Fruit fly (Drosophila melanogaster) Kc167 (cell line): Measurements from ENCODE around the gene eIF4E1.

ENCODE experiments used
- Myc ChIP-seq: fragments of >200 bp; optimal IDR thresholded peaks from 2 replicates; lab custom pipeline; 2017; ENCODE audit warnings: missing external identifiers
- Sin3A ChIP-seq: fragments of >200 bp; optimal IDR thresholded peaks from 2 replicates; lab custom pipeline; 2018; ENCODE audit warnings: missing external identifiers
- h ChIP-seq: fragments of >200 bp; optimal IDR thresholded peaks from 3 replicates; lab custom pipeline; 2018; ENCODE audit warnings: missing external identifiers
- insv ChIP-seq: fragments of >200 bp; optimal IDR thresholded peaks from 3 replicates; lab custom pipeline; 2018; ENCODE audit warnings: missing external identifiers
- psq ChIP-seq: fragments of >200 bp; optimal IDR thresholded peaks from 2 replicates; lab custom pipeline; 2017; ENCODE audit warnings: missing external identifiers
- ttk ChIP-seq: sonication (Bioruptor generic); optimal IDR thresholded peaks from 2 replicates; lab custom pipeline; 2017; ENCODE audit warnings: missing external identifiers

The eIF4E1 gene

DNA sequence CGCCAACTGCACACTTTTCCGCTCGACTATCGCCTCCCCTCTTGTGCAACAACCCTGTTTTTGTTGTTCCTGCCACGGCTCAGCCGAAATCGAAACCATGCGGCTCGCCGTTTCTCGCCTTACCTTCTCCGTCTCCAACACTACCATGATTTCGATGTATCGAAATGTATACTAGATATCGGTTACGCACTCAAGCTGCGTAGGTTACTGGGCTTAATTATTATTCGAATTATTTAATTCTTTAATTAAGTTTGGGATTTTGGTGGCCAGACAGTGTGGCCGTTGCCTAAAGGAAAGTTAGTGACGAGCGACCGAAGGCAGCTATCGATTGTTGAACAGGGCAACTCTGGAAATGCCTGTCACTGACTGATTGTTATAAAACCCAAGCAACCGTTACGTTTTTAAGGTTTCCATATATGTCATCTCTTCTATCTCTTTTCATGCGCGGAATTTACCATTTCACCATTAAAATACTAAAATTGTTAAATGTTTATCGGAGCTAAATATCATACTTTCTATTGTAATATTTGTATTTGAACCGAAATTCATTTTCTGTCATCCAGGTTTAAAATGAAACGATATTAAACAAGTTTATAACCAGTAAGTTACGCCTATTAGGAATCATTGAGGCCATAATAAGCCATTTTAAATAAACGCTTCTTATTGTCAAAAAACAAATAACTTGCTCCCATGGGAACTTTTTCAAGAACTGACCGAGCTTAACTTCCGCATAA is at the start of gene eIF4E1:
Gene eIF4E1 (minus strand): TSS at position 304 of the 734 bp plus-strand sequence.
- TF ChIP-seq ttk (lab: Kevin White, UChicago) = no peak
- no peak for TF ChIP-seq insv (lab: Kevin White, UChicago)
- TF ChIP-seq Myc (lab: Kevin White, UChicago) = no peak
- no peak for TF ChIP-seq Sin3A (lab: Kevin White, UChicago)
- no peak for TF ChIP-seq psq (lab: Kevin White, UChicago)
- no peak for TF ChIP-seq h (lab: Kevin White, UChicago)

DNA sequence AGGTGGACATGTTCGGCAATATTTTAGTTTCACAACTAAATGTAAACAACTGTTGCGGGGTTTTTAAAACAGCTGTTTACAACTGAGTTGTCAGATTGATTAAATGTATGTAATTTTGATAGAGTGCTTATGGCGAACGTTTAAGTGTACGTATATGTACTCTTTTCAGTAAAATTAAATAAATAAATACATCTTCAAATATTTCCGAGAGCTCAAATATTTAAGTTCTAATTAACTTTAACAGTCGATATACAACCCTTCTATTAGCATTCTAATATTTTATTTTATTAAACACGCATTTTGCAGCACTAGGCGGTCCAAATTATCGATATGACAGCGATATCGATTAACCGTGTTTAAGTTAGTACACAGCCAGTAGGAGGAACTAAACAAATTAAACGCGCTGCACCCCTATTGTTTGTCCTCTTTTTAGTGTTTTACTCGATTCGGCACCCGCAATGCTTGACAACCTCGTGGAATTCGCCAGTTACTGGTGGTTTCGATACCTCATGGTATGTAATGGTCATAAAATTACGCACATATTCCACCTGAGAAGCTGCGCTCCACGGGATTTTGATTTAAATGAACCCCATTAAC is 49.4 kb upstream of the eIF4E1 start, which contains the start of the genes CG3448 and ghi:
Gene CG3448 (minus strand): TSS at position 51 of the 597 bp plus-strand sequence.
Gene ghi (plus strand): TSS at position 355 of the 597 bp plus-strand sequence.
- TF ChIP-seq psq (lab: Kevin White, UChicago) (no peak), h (lab: Kevin White, UChicago) (no peak), insv (lab: Kevin White, UChicago) (no peak), Sin3A (lab: Kevin White, UChicago) (no peak)

DNA sequence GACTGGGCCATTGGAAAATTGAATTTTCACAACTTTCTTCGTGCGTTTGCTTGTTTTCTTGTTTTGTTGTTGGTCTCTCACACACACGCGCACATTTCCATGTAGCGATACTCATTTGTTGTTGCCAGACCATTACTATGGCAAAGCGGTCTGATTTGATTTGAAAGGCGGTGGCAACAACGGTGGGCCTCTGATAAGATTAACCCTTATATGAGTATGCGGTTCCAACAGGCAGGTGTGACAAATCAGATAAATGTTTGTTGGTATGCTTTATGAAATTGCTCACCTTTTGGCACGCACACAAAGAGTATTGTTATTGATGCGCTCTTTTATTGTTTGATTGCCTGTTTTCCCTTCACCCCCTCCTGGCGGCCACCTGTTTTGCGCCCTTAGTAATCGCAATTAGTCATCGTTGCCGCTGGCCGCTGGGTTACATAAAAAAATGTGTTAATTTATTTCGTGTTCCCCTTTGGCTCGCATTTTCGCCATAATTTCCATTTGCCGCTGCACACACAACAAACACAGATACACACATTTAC is 45.0 kb upstream of the eIF4E1 start:
- TF ChIP-seq insv (lab: Kevin White, UChicago) (no peak), psq (lab: Kevin White, UChicago) (no peak), h (lab: Kevin White, UChicago) (no peak), Myc (lab: Kevin White, UChicago) (no peak), ttk (lab: Kevin White, UChicago) (no peak), Sin3A (lab: Kevin White, UChicago) (no peak)

DNA sequence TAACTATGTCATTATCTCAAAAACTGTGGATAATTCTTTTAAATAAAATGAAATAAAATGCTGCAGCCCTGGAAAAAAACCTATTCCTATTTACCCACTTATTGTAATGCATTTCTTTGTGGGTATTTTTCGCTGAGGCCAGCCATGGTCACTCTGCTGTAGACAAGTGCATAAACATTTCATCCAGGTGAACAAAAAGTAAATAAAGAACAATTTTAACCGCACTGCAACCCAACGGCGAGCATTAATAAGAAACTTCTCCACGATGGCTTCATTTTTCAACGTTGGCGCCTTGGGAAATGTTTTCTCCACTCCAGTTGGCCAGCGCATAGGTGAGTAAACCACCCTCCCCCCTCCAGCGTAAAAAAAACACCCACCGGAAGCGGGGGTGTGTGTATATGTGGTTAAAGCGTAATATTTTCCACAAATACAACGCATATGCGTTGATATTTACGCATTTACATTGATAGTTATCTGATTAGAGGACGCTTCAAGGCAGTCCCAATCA is 44.5 kb upstream of the eIF4E1 start, which contains the start of gene CG3529:
Gene CG3529 (plus strand): TSS at position 134 of the 508 bp plus-strand sequence.
- TF ChIP-seq insv (lab: Kevin White, UChicago) (no peak), Myc (lab: Kevin White, UChicago) (no peak), h (lab: Kevin White, UChicago) (no peak), Sin3A (lab: Kevin White, UChicago) (no peak), psq (lab: Kevin White, UChicago) (no peak), ttk (lab: Kevin White, UChicago) (no peak)

DNA sequence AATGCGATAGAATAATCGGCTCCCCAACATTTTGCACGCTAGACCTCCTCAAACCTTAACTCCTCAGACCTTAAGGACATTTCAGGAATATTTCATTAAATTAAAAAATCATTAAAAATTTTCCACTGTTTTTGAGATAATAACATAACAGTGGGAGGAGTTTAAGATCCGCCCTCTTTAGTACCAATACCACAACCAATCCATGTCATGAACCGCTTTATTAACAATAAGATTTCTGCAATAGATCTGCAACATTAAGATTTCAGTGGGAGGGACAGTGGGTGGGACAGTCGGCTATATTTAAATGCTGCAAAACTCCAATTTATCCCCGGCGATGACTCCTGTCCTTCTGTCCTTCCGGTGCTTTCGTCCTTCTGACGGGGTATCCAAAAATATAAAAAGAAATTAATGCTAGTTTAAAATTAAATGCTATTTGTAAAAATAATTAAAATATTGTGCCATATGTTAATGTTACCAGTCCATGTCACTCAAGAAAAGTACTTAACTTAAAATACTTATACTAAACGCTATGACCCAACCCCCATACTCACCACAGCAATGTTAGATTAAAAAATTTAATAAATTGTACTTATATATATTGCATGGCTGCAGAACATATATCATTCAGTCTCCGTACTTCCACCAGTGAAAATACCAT is 40.5 kb upstream of the eIF4E1 start, which contains the start of gene Srg3:
Gene Srg3 (plus strand): TSS at position 608 of the 658 bp plus-strand sequence.
- TF ChIP-seq ttk (lab: Kevin White, UChicago) = no peak
- no peak for TF ChIP-seq h (lab: Kevin White, UChicago)
- TF ChIP-seq insv (lab: Kevin White, UChicago) = no peak
- TF ChIP-seq psq (lab: Kevin White, UChicago) = no peak
- TF ChIP-seq Sin3A (lab: Kevin White, UChicago) = no peak
- TF ChIP-seq Myc (lab: Kevin White, UChicago) = no peak

DNA sequence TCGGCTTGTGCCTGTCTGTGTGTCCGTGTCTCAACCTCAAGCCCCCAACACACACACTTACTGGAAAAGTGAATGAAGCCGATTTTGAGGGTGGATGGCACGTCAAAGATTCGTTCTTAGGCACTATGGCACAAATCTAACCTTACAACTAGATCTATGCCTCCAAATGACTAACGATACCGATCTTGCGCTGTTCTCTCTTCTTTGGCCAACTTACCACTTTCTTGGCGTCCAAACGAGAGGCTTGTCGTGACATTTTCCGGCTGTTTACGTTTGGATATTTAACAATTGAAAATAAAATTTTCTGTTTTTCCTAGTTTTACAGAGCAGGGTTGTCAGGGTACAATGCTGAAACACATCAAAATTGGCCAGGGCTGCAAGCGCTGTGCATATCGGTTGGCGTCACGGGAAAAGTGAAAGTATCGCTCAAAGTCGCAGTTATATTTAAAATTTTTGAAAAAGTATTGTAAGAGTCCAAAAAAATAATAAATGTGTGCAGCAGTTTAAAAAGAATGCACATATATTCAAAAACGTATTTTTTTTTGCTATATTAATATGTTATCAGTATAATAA is 39.7 kb upstream of the eIF4E1 start, which contains the start of the genes Bet3 and Nf-YA:
Gene Bet3 (minus strand): TSS at position 361 of the 573 bp plus-strand sequence.
Gene Nf-YA (minus strand): TSS at position 361 of the 573 bp plus-strand sequence.
- TF ChIP-seq insv (lab: Kevin White, UChicago) (no peak), h (lab: Kevin White, UChicago) (no peak), psq (lab: Kevin White, UChicago) (no peak), ttk (lab: Kevin White, UChicago) (no peak)

DNA sequence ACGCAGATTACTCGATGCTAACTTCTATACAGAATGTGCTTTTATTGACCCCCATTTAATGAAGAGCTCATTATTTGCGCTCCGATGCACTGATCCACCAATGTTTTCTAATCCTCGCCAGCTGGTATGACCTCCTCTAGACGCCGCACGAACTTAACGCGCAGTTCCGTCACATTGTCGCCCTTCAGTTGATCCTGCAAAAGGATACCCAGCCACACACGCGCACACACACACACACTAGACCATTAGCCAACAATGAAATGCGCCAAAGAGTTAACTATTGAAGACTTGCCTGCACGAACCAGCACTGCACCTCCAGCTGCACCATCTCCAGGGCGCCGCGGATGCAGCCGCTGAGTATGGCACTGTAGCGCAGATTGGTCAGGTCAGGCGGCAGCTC is 36.6 kb upstream of the eIF4E1 start:
- TF ChIP-seq Myc (lab: Kevin White, UChicago) = no peak
- no peak for TF ChIP-seq h (lab: Kevin White, UChicago)
- no peak for TF ChIP-seq insv (lab: Kevin White, UChicago)
- no peak for TF ChIP-seq psq (lab: Kevin White, UChicago)
- no peak for TF ChIP-seq ttk (lab: Kevin White, UChicago)
- TF ChIP-seq Sin3A (lab: Kevin White, UChicago) = no peak

DNA sequence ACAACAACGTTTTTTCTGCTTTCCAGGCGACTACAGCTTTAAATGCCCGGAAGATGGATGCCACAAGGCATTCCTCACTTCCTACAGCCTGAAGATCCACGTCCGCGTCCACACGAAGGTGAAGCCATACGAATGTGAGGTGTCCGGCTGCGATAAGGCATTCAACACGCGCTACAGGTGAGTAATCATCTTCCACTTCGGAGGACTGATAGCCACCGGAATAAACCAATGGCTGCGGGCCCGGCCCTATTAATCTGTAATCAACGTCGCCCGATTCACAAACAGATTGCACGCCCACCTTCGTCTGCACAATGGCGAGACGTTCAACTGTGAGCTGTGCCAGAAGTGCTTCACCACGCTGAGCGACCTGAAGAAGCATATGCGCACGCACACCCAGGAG is 33.6 kb upstream of the eIF4E1 start:
- no peak for TF ChIP-seq insv (lab: Kevin White, UChicago)

DNA sequence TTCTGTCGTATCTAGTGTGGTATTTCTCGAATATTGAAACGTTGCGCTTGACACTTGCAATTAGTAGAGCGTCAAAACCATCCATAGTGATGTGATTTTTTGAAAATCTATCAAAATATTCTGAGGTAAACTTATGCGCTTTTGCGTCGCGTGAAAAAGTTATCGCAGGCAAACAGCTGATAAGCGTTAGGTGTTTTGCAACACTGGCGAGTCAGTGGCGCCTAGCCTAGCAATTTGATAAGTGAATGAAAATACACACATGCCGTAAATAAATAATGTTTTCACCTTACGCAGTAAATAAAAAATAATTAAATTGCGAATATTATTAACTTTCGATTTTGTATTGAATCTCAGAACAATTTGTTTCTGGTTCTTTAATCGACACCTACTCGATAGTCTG is 33.1 kb upstream of the eIF4E1 start, which contains the start of gene CG42526:
Gene CG42526 (minus strand): TSS at position 85 of the 400 bp plus-strand sequence.
- TF ChIP-seq psq (lab: Kevin White, UChicago) (no peak), ttk (lab: Kevin White, UChicago) (no peak), Sin3A (lab: Kevin White, UChicago) (no peak), Myc (lab: Kevin White, UChicago) (no peak), h (lab: Kevin White, UChicago) (no peak), insv (lab: Kevin White, UChicago) (no peak)

DNA sequence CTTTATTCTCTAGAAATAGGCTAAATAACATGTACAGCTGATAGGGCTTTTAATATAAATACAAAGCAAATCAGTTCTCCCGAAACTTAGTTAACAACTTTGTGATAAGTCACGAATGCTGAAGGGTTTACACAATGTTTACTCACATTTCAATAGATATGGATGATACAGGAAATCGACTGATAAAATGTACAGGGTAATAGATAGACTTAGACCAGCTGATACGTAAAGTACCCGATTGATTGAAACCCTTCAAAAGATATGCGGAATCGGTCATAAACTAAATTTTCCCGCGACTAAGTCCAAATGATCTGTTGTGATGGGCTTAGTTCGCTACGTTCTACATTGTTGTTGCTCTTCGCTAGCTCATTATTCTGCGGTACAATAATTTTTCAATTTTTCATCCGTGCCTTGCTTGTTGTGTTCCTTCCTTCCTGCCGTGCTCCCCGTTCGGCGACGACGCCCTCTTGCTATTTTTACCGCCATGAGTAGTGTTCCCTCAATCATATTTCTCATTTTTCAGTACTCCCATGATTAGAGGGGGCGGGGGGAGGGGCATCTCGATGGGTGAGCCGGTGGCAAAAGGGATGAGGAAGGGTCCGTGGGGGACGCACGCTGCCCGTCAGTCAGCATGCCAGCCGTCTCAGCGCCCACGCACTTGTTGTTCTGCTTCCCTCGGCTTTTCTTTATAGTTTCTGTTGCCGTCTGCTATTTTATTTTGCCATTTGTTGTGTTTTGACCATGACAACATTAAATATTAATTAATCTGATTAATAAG is 30.7 kb upstream of the eIF4E1 start:
- TF ChIP-seq Sin3A (lab: Kevin White, UChicago) = no peak
- no peak for TF ChIP-seq Myc (lab: Kevin White, UChicago)
- TF ChIP-seq insv (lab: Kevin White, UChicago) = no peak
- no peak for TF ChIP-seq psq (lab: Kevin White, UChicago)
- no peak for TF ChIP-seq h (lab: Kevin White, UChicago)
- no peak for TF ChIP-seq ttk (lab: Kevin White, UChicago)
